Worm (Caenorhabditis elegans) whole organism, L4 larva: Measurements from ENCODE around the gene pch-2.

Source experiments
- F10B5.3 ChIP-seq: sonication (generic microtip); optimal IDR thresholded peaks from 2 replicates; lab custom pipeline; 2016; ENCODE audit warnings: mild to moderate bottlenecking, missing genetic modification characterization, missing compliant biosample characterization
- F49E8.2 ChIP-seq: sonication (generic microtip); optimal IDR thresholded peaks from 2 replicates; lab custom pipeline; 2016; ENCODE audit warnings: missing compliant biosample characterization, mild to moderate bottlenecking, missing genetic modification characterization, borderline replicate concordance
- R02D3.7 ChIP-seq: fragments of 150-350 bp; sonication (generic microtip); optimal IDR thresholded peaks from 3 replicates; lab custom pipeline; 2014; ENCODE audit warnings: missing biosample characterization, missing genetic modification characterization
- T26A8.4 ChIP-seq: fragments of 200-800 bp; sonication (Bioruptor generic); IDR thresholded peaks from 2 replicates; pipeline ENCODE4 v1.3.6; 2022; ENCODE audit warnings: missing genetic modification characterization, missing compliant biosample characterization
- Y105C5A.15 ChIP-seq: fragments of 200-800 bp; sonication (Bioruptor generic); IDR thresholded peaks from 2 replicates; pipeline ENCODE4 v1.3.6; 2022; ENCODE audit warnings: missing genetic modification characterization, missing compliant biosample characterization
- Y48G9A.11 ChIP-seq: fragments of 200-800 bp; sonication (Bioruptor generic); IDR thresholded peaks from 2 replicates; pipeline ENCODE4 v1.3.6; 2022; ENCODE audit warnings: missing genetic modification reagents, missing genetic modification characterization, missing compliant biosample characterization
- ZK337.2 ChIP-seq: fragments of 200-800 bp; sonication (Bioruptor generic); IDR thresholded peaks from 2 replicates; pipeline ENCODE4 v1.3.6; 2022; ENCODE audit warnings: missing genetic modification reagents, missing genetic modification characterization, missing compliant biosample characterization
- attf-4 ChIP-seq: sonication (generic microtip); optimal IDR thresholded peaks from 3 replicates; lab custom pipeline; 2017; ENCODE audit warnings: missing biosample characterization, missing genetic modification characterization
- ceh-44 ChIP-seq: fragments of 200-800 bp; sonication (Bioruptor generic); IDR thresholded peaks from 2 replicates; pipeline ENCODE4 v1.3.6; 2022; ENCODE audit warnings: missing genetic modification reagents, missing genetic modification characterization, missing compliant biosample characterization
- ceh-62 ChIP-seq: sonication (generic microtip); optimal IDR thresholded peaks from 2 replicates; lab custom pipeline; 2017; ENCODE audit warnings: missing biosample characterization, missing genetic modification characterization
- daf-19 ChIP-seq: fragments of 200-800 bp; sonication (Bioruptor generic); conservative IDR thresholded peaks from 2 replicates; pipeline ENCODE4 v1.3.6; 2022; ENCODE audit warnings: missing genetic modification characterization, missing compliant biosample characterization
- dmd-6 ChIP-seq: fragments of 200-800 bp; sonication (Bioruptor generic); IDR thresholded peaks from 2 replicates; pipeline ENCODE4 v1.3.6; 2022; ENCODE audit warnings: missing genetic modification reagents, missing genetic modification characterization, missing compliant biosample characterization
- duxl-1 ChIP-seq: sonication (generic microtip); optimal IDR thresholded peaks from 2 replicates; lab custom pipeline; 2016; ENCODE audit warnings: mild to moderate bottlenecking, missing genetic modification characterization, moderate library complexity, missing compliant biosample characterization; ENCODE audit not compliant: poor library complexity
- fkh-10 ChIP-seq: fragments of 150-350 bp; optimal IDR thresholded peaks from 2 replicates; lab custom pipeline; 2014; ENCODE audit warnings: missing biosample characterization, missing genetic modification reagents, missing genetic modification characterization
- gei-8 ChIP-seq: fragments of 200-800 bp; sonication (Bioruptor generic); optimal IDR thresholded peaks from 2 replicates; lab custom pipeline; 2018; ENCODE audit warnings: mild to moderate bottlenecking, missing genetic modification characterization, missing compliant biosample characterization
- hif-1 ChIP-seq, 2 experiments: sonication (generic microtip); optimal IDR thresholded peaks; 2 replicates each; lab custom pipeline; 2016 to 2017; ENCODE audit warnings: missing compliant biosample characterization in 2 of 2, missing genetic modification characterization in 2 of 2, missing genetic modification reagents in 2 of 2, missing genotype in 2 of 2, mild to moderate bottlenecking in 1 of 2
- hlh-11 ChIP-seq: fragments of 200-800 bp; sonication (Bioruptor generic); optimal IDR thresholded peaks from 2 replicates; lab custom pipeline; 2018; ENCODE audit warnings: mild to moderate bottlenecking, missing genetic modification characterization, missing compliant biosample characterization
- lin-38 ChIP-seq: fragments of 200-800 bp; sonication (Bioruptor generic); IDR thresholded peaks from 2 replicates; pipeline ENCODE4 v1.3.6; 2022; ENCODE audit warnings: missing genetic modification reagents, missing genetic modification characterization, missing compliant biosample characterization
- lir-3 ChIP-seq: sonication (generic microtip); optimal IDR thresholded peaks from 2 replicates; lab custom pipeline; 2016; ENCODE audit warnings: mild to moderate bottlenecking, missing genetic modification characterization, missing compliant biosample characterization
- lsy-2 ChIP-seq, 2 experiments: fragments of 150-350 bp in 1 of 2; sonication (generic microtip) in 1 of 2; optimal IDR thresholded peaks; 2 replicates each; lab custom pipeline; 2014 to 2017; ENCODE audit warnings: missing biosample characterization in 2 of 2, missing genetic modification characterization in 2 of 2
- madf-5 ChIP-seq, 2 experiments: fragments of 200-800 bp; sonication (Bioruptor generic); IDR thresholded peaks; 2 replicates each; pipeline ENCODE4 v1.3.6; 2022; ENCODE audit warnings: missing compliant biosample characterization in 2 of 2, missing genetic modification characterization in 2 of 2
- madf-9 ChIP-seq: fragments of 200-800 bp; sonication (Bioruptor generic); conservative IDR thresholded peaks from 2 replicates; pipeline ENCODE4 v1.3.6; 2022; ENCODE audit warnings: missing genetic modification reagents, missing genetic modification characterization, missing compliant biosample characterization
- mdl-1 ChIP-seq, 2 experiments: fragments of 150-350 bp in 1 of 2; sonication (generic microtip) in 1 of 2; optimal IDR thresholded peaks; 2 replicates each; lab custom pipeline; 2014 to 2017; ENCODE audit warnings: missing biosample characterization in 2 of 2, missing genetic modification characterization in 2 of 2
- mep-1 ChIP-seq: fragments of 150-350 bp; sonication (generic microtip); optimal IDR thresholded peaks from 3 replicates; lab custom pipeline; 2014; ENCODE audit warnings: missing biosample characterization, missing genetic modification characterization
- mes-2 ChIP-seq: sonication (generic microtip); optimal IDR thresholded peaks from 2 replicates; lab custom pipeline; 2016; ENCODE audit warnings: missing genotype, mild to moderate bottlenecking, missing genetic modification characterization, missing compliant biosample characterization; ENCODE audit not compliant: poor library complexity, severe bottlenecking
- mxl-3 ChIP-seq: fragments of 200-800 bp; sonication (Bioruptor generic); optimal IDR thresholded peaks from 2 replicates; lab custom pipeline; 2018; ENCODE audit warnings: mild to moderate bottlenecking, missing genetic modification characterization, missing compliant biosample characterization
- nhr-111 ChIP-seq: fragments of 200-800 bp; sonication (Bioruptor generic); optimal IDR thresholded peaks from 2 replicates; lab custom pipeline; 2018; ENCODE audit warnings: mild to moderate bottlenecking, missing genetic modification characterization, missing compliant biosample characterization
- nhr-237 ChIP-seq: sonication (generic microtip); optimal IDR thresholded peaks from 2 replicates; lab custom pipeline; 2017; ENCODE audit warnings: missing biosample characterization, missing genetic modification characterization
- nhr-25 ChIP-seq: sonication (generic microtip); optimal IDR thresholded peaks from 2 replicates; lab custom pipeline; 2017; ENCODE audit warnings: missing genetic modification characterization, mild to moderate bottlenecking, missing compliant biosample characterization, antibody characterized with exemption, moderate library complexity, borderline replicate concordance; ENCODE audit not compliant: insufficient read depth
- nhr-28 ChIP-seq: fragments of 150-350 bp; optimal IDR thresholded peaks from 2 replicates; lab custom pipeline; 2014; ENCODE audit warnings: missing biosample characterization, missing genetic modification characterization
- nhr-41 ChIP-seq: fragments of 200-800 bp; sonication (Bioruptor generic); IDR thresholded peaks from 2 replicates; pipeline ENCODE4 v1.3.6; 2022; ENCODE audit warnings: missing genetic modification reagents, missing genetic modification characterization, missing compliant biosample characterization
- nhr-6 ChIP-seq: fragments of 150-350 bp; optimal IDR thresholded peaks from 2 replicates; lab custom pipeline; 2014; ENCODE audit warnings: missing biosample characterization, missing genetic modification characterization
- nhr-76 ChIP-seq: fragments of 150-350 bp; optimal IDR thresholded peaks from 2 replicates; lab custom pipeline; 2014; ENCODE audit warnings: missing biosample characterization, missing genetic modification characterization
- nhr-77 ChIP-seq: fragments of 150-350 bp; optimal IDR thresholded peaks from 2 replicates; lab custom pipeline; 2014; ENCODE audit warnings: missing biosample characterization, missing genetic modification characterization
- php-3 ChIP-seq: fragments of 200-800 bp; sonication (Bioruptor generic); IDR thresholded peaks from 2 replicates; pipeline ENCODE4 v1.3.6; 2022; ENCODE audit warnings: missing genetic modification reagents, missing genetic modification characterization, missing compliant biosample characterization
- set-16 ChIP-seq: fragments of 200-800 bp; sonication (Bioruptor generic); IDR thresholded peaks from 2 replicates; pipeline ENCODE4 v1.3.6; 2022; ENCODE audit warnings: missing genetic modification reagents, missing genetic modification characterization, missing compliant biosample characterization
- skn-1 ChIP-seq: fragments of 150-350 bp; optimal IDR thresholded peaks from 2 replicates; lab custom pipeline; 2014; ENCODE audit warnings: missing biosample characterization, missing genetic modification characterization
- snpc-1.2 ChIP-seq: fragments of 200-800 bp; sonication (Bioruptor generic); IDR thresholded peaks from 2 replicates; pipeline ENCODE4 v1.3.6; 2022; ENCODE audit warnings: missing genetic modification reagents, missing genetic modification characterization, missing compliant biosample characterization
- unc-130 ChIP-seq: sonication (generic microtip); optimal IDR thresholded peaks from 2 replicates; lab custom pipeline; 2016; ENCODE audit warnings: missing genetic modification reagents, missing genetic modification characterization, missing compliant biosample characterization
- unc-39 ChIP-seq: sonication (generic microtip); optimal IDR thresholded peaks from 2 replicates; lab custom pipeline; 2017; ENCODE audit warnings: missing biosample characterization, missing genetic modification characterization
- vab-7 ChIP-seq: fragments of 200-800 bp; sonication (Bioruptor generic); IDR thresholded peaks from 2 replicates; pipeline ENCODE4 v1.3.6; 2022; ENCODE audit warnings: missing genetic modification reagents, missing genetic modification characterization, missing compliant biosample characterization
- zfp-2 ChIP-seq: sonication (generic microtip); optimal IDR thresholded peaks from 2 replicates; lab custom pipeline; 2016; ENCODE audit warnings: mild to moderate bottlenecking, missing genetic modification characterization, missing compliant biosample characterization
- zfp-3 ChIP-seq: fragments of 200-800 bp; sonication (Bioruptor generic); conservative IDR thresholded peaks from 2 replicates; pipeline ENCODE4 v1.3.6; 2022; ENCODE audit warnings: missing genetic modification reagents, missing genetic modification characterization, missing compliant biosample characterization
- zip-11 ChIP-seq: fragments of 200-800 bp; sonication (Bioruptor generic); IDR thresholded peaks from 2 replicates; pipeline ENCODE4 v1.3.6; 2022; ENCODE audit warnings: missing genetic modification characterization, missing compliant biosample characterization
- zip-2 ChIP-seq: fragments of 150-350 bp; optimal IDR thresholded peaks from 2 replicates; lab custom pipeline; 2014; ENCODE audit warnings: missing biosample characterization, missing genetic modification characterization
- ztf-7 ChIP-seq: fragments of 150-350 bp; optimal IDR thresholded peaks from 2 replicates; lab custom pipeline; 2014; ENCODE audit warnings: missing biosample characterization, missing genetic modification characterization

Gene pch-2

ce11 chrII:8180281-8180680, 22.1 kb downstream of the pch-2 start, which contains the start of gene T05C12.4:
TSS of gene T05C12.4 (minus strand) at chrII:8180381.
- TF ChIP-seq dmd-6, result no peak
- no peak for TF ChIP-seq ceh-62
- no peak for TF ChIP-seq mxl-3
- no peak for TF ChIP-seq nhr-25 (tag; lab: Kevin White, UChicago)
- TF ChIP-seq zip-2 (tag; lab: Kevin White, UChicago), result no peak
- no peak for TF ChIP-seq zip-11 (GFP tag; lab: Robert Waterston, UW)
- no peak for TF ChIP-seq hlh-11 (tag; lab: Kevin White, UChicago)
- no peak for TF ChIP-seq unc-39 (tag; lab: Kevin White, UChicago)
- no peak for TF ChIP-seq Y105C5A.15 (GFP tag; lab: Robert Waterston, UW)
- no peak for TF ChIP-seq gei-8 (GFP tag; lab: Kevin White, UChicago)
- no peak for TF ChIP-seq nhr-28
- TF ChIP-seq madf-9, result no peak
- TF ChIP-seq nhr-6 (tag; lab: Kevin White, UChicago), result no peak
- TF ChIP-seq lir-3 (tag; lab: Kevin White, UChicago), result no peak
- no peak for TF ChIP-seq F49E8.2 (tag; lab: Kevin White, UChicago)

DNA sequence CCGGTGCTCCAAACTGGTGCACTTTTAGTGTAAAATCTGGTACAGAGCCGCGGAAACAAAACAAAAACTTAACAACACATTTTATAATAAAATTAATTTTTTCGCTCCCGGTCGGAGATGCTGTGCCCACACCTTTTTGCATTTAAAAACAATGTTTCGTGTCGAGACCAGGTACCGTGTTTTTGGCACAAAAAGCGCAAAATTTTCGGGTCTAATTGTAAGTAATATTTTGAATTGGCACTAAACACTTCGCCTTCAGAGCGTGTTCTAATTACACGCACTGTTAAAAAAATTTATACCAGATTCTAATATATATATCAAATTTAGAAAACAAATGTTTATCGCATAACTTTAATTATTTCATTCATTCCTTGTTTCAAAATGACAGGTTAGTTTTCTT, 23.3 kb downstream of the pch-2 start, which contains the start of gene dylt-3:
dylt-3 (plus strand) TSS at position 301 of the 400 bp plus-strand sequence.
- TF ChIP-seq ceh-44 (GFP tag; lab: Robert Waterston, UW), result no peak
- no peak for TF ChIP-seq ztf-7 (tag; lab: Kevin White, UChicago)
- no peak for TF ChIP-seq mes-2
- TF ChIP-seq nhr-237, result no peak
- no peak for TF ChIP-seq ZK337.2 (GFP tag; lab: Robert Waterston, UW)
- no peak for TF ChIP-seq duxl-1 (tag; lab: Kevin White, UChicago)
- no peak for TF ChIP-seq Y48G9A.11 (GFP tag; lab: Robert Waterston, UW)
- no peak for TF ChIP-seq Y105C5A.15 (GFP tag; lab: Robert Waterston, UW)
- no peak for TF ChIP-seq madf-9
- no peak for TF ChIP-seq lin-38 (GFP tag; lab: Robert Waterston, UW)
- TF ChIP-seq T26A8.4 (GFP tag; lab: Robert Waterston, UW), result no peak
- no peak for TF ChIP-seq F10B5.3 (tag; lab: Kevin White, UChicago)
- TF ChIP-seq nhr-111 (GFP tag; lab: Kevin White, UChicago), result no peak
- TF ChIP-seq madf-5 (GFP tag; IDR thresholded peaks at IDR 0.05; lab: Robert Waterston, UW), result no peak
- TF ChIP-seq unc-130, result no peak

ce11 chrII:8185016-8185493, 26.9 kb downstream of the pch-2 start, which contains the start of the genes mig-5 and cct-1:
TSS of gene mig-5 (minus strand) at chrII:8185023.
TSS of gene cct-1 (plus strand) at chrII:8185443.
- peak; percentile 99 to 100 for TF ChIP-seq lsy-2 (tag; optimal IDR thresholded peaks at IDR 0.05; lab: Kevin White, UChicago)
- TF ChIP-seq zfp-2 (tag; lab: Kevin White, UChicago), result peak; percentile 78
- peak; percentile 93 for TF ChIP-seq nhr-25 (tag; lab: Kevin White, UChicago)
- peak; percentile 2 for TF ChIP-seq nhr-76 (tag; lab: Kevin White, UChicago)
- TF ChIP-seq snpc-1.2 (GFP tag; lab: Robert Waterston, UW), result no peak
- TF ChIP-seq zip-11 (GFP tag; lab: Robert Waterston, UW), result no peak
- TF ChIP-seq daf-19 (GFP tag; lab: Robert Waterston, UW), result no peak
- peak; percentile 97 for TF ChIP-seq fkh-10 (GFP tag; lab: Kevin White, UChicago)
- peak; percentile 91 for TF ChIP-seq nhr-28
- TF ChIP-seq duxl-1 (tag; lab: Kevin White, UChicago), result peak; percentile 92
- peak; percentile 41 for TF ChIP-seq lir-3 (tag; lab: Kevin White, UChicago)
- TF ChIP-seq R02D3.7 (tag; lab: Kevin White, UChicago), result no peak
- TF ChIP-seq nhr-41 (GFP tag; lab: Robert Waterston, UW), result no peak
- peak; percentile 51 to 75 for TF ChIP-seq mdl-1 (tag; optimal IDR thresholded peaks at IDR 0.05; lab: Kevin White, UChicago)
- TF ChIP-seq vab-7, result 0 out of 2 replicates have a peak, but pooled peaks have one; percentile 29
- TF ChIP-seq lin-38 (GFP tag; lab: Robert Waterston, UW), result peak; percentile 100
- TF ChIP-seq set-16 (GFP tag; lab: Robert Waterston, UW), result no peak
- peak in 1 of 2 experiments; percentile 67 for TF ChIP-seq hif-1 (tag; optimal IDR thresholded peaks at IDR 0.05; lab: Kevin White, UChicago)
- TF ChIP-seq skn-1, result no peak
- peak; percentile 99 for TF ChIP-seq mep-1 (tag; lab: Kevin White, UChicago)
- TF ChIP-seq zfp-3 (GFP tag; lab: Robert Waterston, UW), result peak; percentile 87
- TF ChIP-seq nhr-77 (tag; lab: Kevin White, UChicago), result peak; percentile 98
- peak; percentile 97 for TF ChIP-seq T26A8.4 (GFP tag; lab: Robert Waterston, UW)
- no peak for TF ChIP-seq Y105C5A.15 (GFP tag; lab: Robert Waterston, UW)
- TF ChIP-seq attf-4 (tag; lab: Kevin White, UChicago), result no peak
- peak; percentile 96 for TF ChIP-seq php-3 (GFP tag; lab: Robert Waterston, UW)
- TF ChIP-seq hlh-11 (tag; lab: Kevin White, UChicago), result peak; percentile 94
- TF ChIP-seq gei-8 (GFP tag; lab: Kevin White, UChicago), result no peak
